Worm (Caenorhabditis elegans) whole organism, L1 larva: ENCODE results near the gene K07H8.5.
A peak's percentile ranks its signal among the peaks of the same experiment; 100 is the strongest.

Experiments
- C16A3.4 ChIP-seq: fragments of 150-350 bp; optimal IDR thresholded peaks from 2 replicates; lab custom pipeline; 2014; ENCODE audit warnings: missing biosample characterization, missing genetic modification characterization
- Y116A8C.19 ChIP-seq: sonication (generic microtip); optimal IDR thresholded peaks from 2 replicates; lab custom pipeline; 2016; ENCODE audit warnings: missing compliant biosample characterization, missing genetic modification characterization, borderline replicate concordance
- aha-1 ChIP-seq: fragments of 150-350 bp; optimal IDR thresholded peaks from 2 replicates; lab custom pipeline; 2014; ENCODE audit warnings: missing biosample characterization, missing genetic modification characterization
- aly-2 ChIP-seq: fragments of 150-350 bp; optimal IDR thresholded peaks from 2 replicates; lab custom pipeline; 2014; ENCODE audit warnings: missing biosample characterization, missing genetic modification characterization
- ama-1 ChIP-seq: fragments of 150-350 bp; optimal IDR thresholded peaks from 2 replicates; lab custom pipeline; 2014
- blmp-1 ChIP-seq: fragments of 150-350 bp; optimal IDR thresholded peaks from 2 replicates; lab custom pipeline; 2014; ENCODE audit warnings: missing biosample characterization, missing genetic modification characterization
- ceh-82 ChIP-seq, 3 experiments: fragments of 150-350 bp in 1 of 3; sonication (generic microtip) in 2 of 3; optimal IDR thresholded peaks; 2 replicates each; lab custom pipeline; 2014 to 2017; ENCODE audit warnings: missing biosample characterization in 3 of 3, missing genetic modification characterization in 3 of 3
- ceh-88 ChIP-seq: fragments of 200-800 bp; sonication (Bioruptor generic); IDR thresholded peaks from 2 replicates; pipeline ENCODE4 v1.3.6; 2022; ENCODE audit warnings: missing genetic modification characterization, missing compliant biosample characterization
- ceh-90 ChIP-seq: sonication (generic microtip); optimal IDR thresholded peaks from 2 replicates; lab custom pipeline; 2016; ENCODE audit warnings: missing genetic modification characterization, missing compliant biosample characterization
- elt-2 ChIP-seq: sonication (generic microtip); optimal IDR thresholded peaks from 2 replicates; lab custom pipeline; 2016; ENCODE audit warnings: missing genetic modification characterization, mild to moderate bottlenecking, inconsistent platforms, missing compliant biosample characterization, missing genetic modification reagents
- elt-3 ChIP-seq, 6 experiments: fragments of 150-350 bp in 1 of 6; sonication (generic microtip); optimal IDR thresholded peaks; 2 replicates each; lab custom pipeline; 2017 to 2018; ENCODE audit warnings: missing biosample characterization in 6 of 6, missing genetic modification characterization in 6 of 6, inconsistent platforms in 1 of 6
- fkh-4 ChIP-seq: sonication (generic microtip); optimal IDR thresholded peaks from 2 replicates; lab custom pipeline; 2016; ENCODE audit warnings: missing compliant biosample characterization, missing genetic modification characterization, borderline replicate concordance
- grh-1 ChIP-seq: fragments of 200-800 bp; sonication (Bioruptor generic); IDR thresholded peaks from 2 replicates; pipeline ENCODE4 v1.3.6; 2022; ENCODE audit warnings: missing genetic modification reagents, missing genetic modification characterization, missing compliant biosample characterization
- hpl-2 ChIP-seq: fragments of 150-350 bp; optimal IDR thresholded peaks from 2 replicates; lab custom pipeline; 2014; ENCODE audit warnings: missing biosample characterization, missing genetic modification reagents, missing genetic modification characterization
- isw-1 ChIP-seq: fragments of 200-800 bp; sonication (Bioruptor generic); IDR thresholded peaks from 2 replicates; pipeline ENCODE4 v1.3.6; 2022; ENCODE audit warnings: missing genetic modification characterization, missing compliant biosample characterization
- jun-1 ChIP-seq: fragments of 150-350 bp; optimal IDR thresholded peaks from 2 replicates; lab custom pipeline; 2014; ENCODE audit warnings: missing biosample characterization, missing genetic modification reagents, missing genetic modification characterization
- lin-13 ChIP-seq: fragments of 150-350 bp; optimal IDR thresholded peaks from 2 replicates; lab custom pipeline; 2014; ENCODE audit warnings: missing biosample characterization, missing genetic modification reagents, missing genetic modification characterization
- lin-15B ChIP-seq: fragments of 150-350 bp; sonication (generic microtip); optimal IDR thresholded peaks from 3 replicates; lab custom pipeline; 2014; ENCODE audit warnings: missing biosample characterization, missing genetic modification characterization
- lin-35 ChIP-seq, 2 experiments: fragments of 150-350 bp; optimal IDR thresholded peaks; 2 replicates each; lab custom pipeline; 2014; ENCODE audit warnings: missing biosample characterization in 2 of 2, missing genetic modification characterization in 2 of 2, missing genetic modification reagents in 2 of 2
- lir-3 ChIP-seq: sonication (generic microtip); optimal IDR thresholded peaks from 2 replicates; lab custom pipeline; 2016; ENCODE audit warnings: mild to moderate bottlenecking, missing genetic modification characterization, moderate library complexity, missing compliant biosample characterization; ENCODE audit not compliant: poor library complexity
- nhr-11 ChIP-seq: fragments of 150-350 bp; optimal IDR thresholded peaks from 2 replicates; lab custom pipeline; 2014; ENCODE audit warnings: missing biosample characterization, missing genetic modification characterization
- nhr-20 ChIP-seq: sonication (generic microtip); optimal IDR thresholded peaks from 2 replicates; lab custom pipeline; 2016; ENCODE audit warnings: mild to moderate bottlenecking, missing genetic modification characterization, missing compliant biosample characterization
- nhr-28 ChIP-seq: fragments of 150-350 bp; optimal IDR thresholded peaks from 2 replicates; lab custom pipeline; 2014; ENCODE audit warnings: missing biosample characterization, missing genetic modification characterization
- nhr-76 ChIP-seq: sonication (generic microtip); optimal IDR thresholded peaks from 2 replicates; lab custom pipeline; 2017; ENCODE audit warnings: missing biosample characterization, missing genetic modification characterization
- nhr-77 ChIP-seq: fragments of 150-350 bp; optimal IDR thresholded peaks from 2 replicates; lab custom pipeline; 2014; ENCODE audit warnings: missing biosample characterization, missing genetic modification characterization
- nhr-85 ChIP-seq: sonication (generic microtip); peaks from one replicate; lab custom pipeline; 2016; ENCODE audit warnings: missing genetic modification characterization, inconsistent platforms, missing compliant biosample characterization
- rnt-1 ChIP-seq: sonication (generic microtip); optimal IDR thresholded peaks from 2 replicates; lab custom pipeline; 2016; ENCODE audit warnings: mild to moderate bottlenecking, missing genetic modification characterization, moderate library complexity, missing compliant biosample characterization
- snu-23 ChIP-seq: sonication (generic microtip); optimal IDR thresholded peaks from 2 replicates; lab custom pipeline; 2016; ENCODE audit warnings: missing genetic modification characterization, missing compliant biosample characterization
- sup-37 ChIP-seq: fragments of 200-800 bp; sonication (Bioruptor generic); optimal IDR thresholded peaks from 2 replicates; lab custom pipeline; 2018; ENCODE audit warnings: mild to moderate bottlenecking, missing genetic modification characterization, missing compliant biosample characterization
- unc-130 ChIP-seq: fragments of 150-350 bp; optimal IDR thresholded peaks from 2 replicates; lab custom pipeline; 2017; ENCODE audit warnings: missing biosample characterization, missing genetic modification characterization, inconsistent platforms
- zag-1 ChIP-seq: fragments of 150-350 bp; optimal IDR thresholded peaks from 2 replicates; lab custom pipeline; 2014; ENCODE audit warnings: missing biosample characterization, missing genetic modification characterization
- zip-4 ChIP-seq: fragments of 200-800 bp; sonication (Bioruptor generic); optimal IDR thresholded peaks from 2 replicates; lab custom pipeline; 2018; ENCODE audit warnings: mild to moderate bottlenecking, missing genetic modification characterization, moderate library complexity, missing compliant biosample characterization
- ztf-4 ChIP-seq: fragments of 150-350 bp; optimal IDR thresholded peaks from 2 replicates; lab custom pipeline; 2014; ENCODE audit warnings: missing biosample characterization, missing genetic modification characterization

K07H8.5 gene

ce11 chrIV:8262671-8263070 is 5.5 kb upstream of the K07H8.5 start:
- TF ChIP-seq isw-1 (GFP tag; lab: Robert Waterston, UW) (no peak), ceh-88 (GFP tag; lab: Robert Waterston, UW) (no peak)

- TF ChIP-seq nhr-20 (no peak), zag-1 (tag; lab: Kevin White, UChicago) (no peak), ceh-90 (tag; lab: Kevin White, UChicago) (no peak), aly-2 (no peak), elt-3 (tag; optimal IDR thresholded peaks at IDR 0.05; lab: Kevin White, UChicago) (no peak), nhr-77 (no peak), blmp-1 (no peak)
These were observed 1.8 kb upstream of the K07H8.5 start for ce11 chrIV:8266024-8266949.

ce11 chrIV:8273334-8273733 is 5.2 kb downstream of the K07H8.5 start:
- TF ChIP-seq unc-130 (tag; lab: Kevin White, UChicago), result no peak
- peak; percentile 51 for TF ChIP-seq nhr-85
- TF ChIP-seq jun-1, result no peak
- TF ChIP-seq Y116A8C.19 (tag; lab: Kevin White, UChicago), result no peak
- no peak for TF ChIP-seq ceh-82 (tag; optimal IDR thresholded peaks at IDR 0.05; lab: Kevin White, UChicago)
- TF ChIP-seq nhr-11, result no peak
- TF ChIP-seq ama-1 (lab: Kevin White, UChicago), result no peak
- no peak for TF ChIP-seq grh-1 (GFP tag; lab: Robert Waterston, UW)
- TF ChIP-seq aly-2, result no peak
- TF ChIP-seq, all 84 proteins: peak for 1

ce11 chrIV:8275232-8275631 is 7.1 kb downstream of the K07H8.5 start, which contains the start of gene K07H8.11:
TSS of gene K07H8.11 (minus strand) at chrIV:8275332.
- TF ChIP-seq elt-2 (tag; lab: Kevin White, UChicago) (no peak), nhr-76 (tag; lab: Kevin White, UChicago) (no peak), nhr-28 (tag; lab: Kevin White, UChicago) (no peak), fkh-4 (tag; lab: Kevin White, UChicago) (no peak), lin-13 (GFP tag; lab: Kevin White, UChicago) (no peak), nhr-85 (no peak), ceh-82 (tag; optimal IDR thresholded peaks at IDR 0.05; lab: Kevin White, UChicago) (no peak), rnt-1 (no peak), snu-23 (no peak), zip-4 (GFP tag; lab: Kevin White, UChicago) (no peak), ztf-4 (tag; lab: Kevin White, UChicago) (no peak), lin-35 (GFP tag; optimal IDR thresholded peaks at IDR 0.05; lab: Kevin White, UChicago) (no peak), aly-2 (no peak), lin-15B (tag; lab: Kevin White, UChicago) (no peak), aha-1 (tag; lab: Kevin White, UChicago) (no peak), sup-37 (GFP tag; lab: Kevin White, UChicago) (no peak), hpl-2 (no peak), elt-3 (tag; optimal IDR thresholded peaks at IDR 0.05; lab: Kevin White, UChicago) (no peak), C16A3.4 (no peak)
- TF ChIP-seq, all 84 proteins: peak for 0

ce11 chrIV:8276609-8277008 is 8.5 kb downstream of the K07H8.5 start, which contains the start of gene K07H8.12:
TSS of gene K07H8.12 (minus strand) at chrIV:8276709.
- TF ChIP-seq aha-1 (tag; lab: Kevin White, UChicago), result no peak
- TF ChIP-seq elt-3 (tag; optimal IDR thresholded peaks at IDR 0.05; lab: Kevin White, UChicago), result no peak
- no peak for TF ChIP-seq lir-3 (tag; lab: Kevin White, UChicago)
- TF ChIP-seq ceh-90 (tag; lab: Kevin White, UChicago), result no peak
- no peak for TF ChIP-seq ceh-88 (GFP tag; lab: Robert Waterston, UW)
- no peak for TF ChIP-seq isw-1 (GFP tag; lab: Robert Waterston, UW)
